Worm (Caenorhabditis elegans): Measurements from ENCODE around the gene F10E9.4.

DNA sequence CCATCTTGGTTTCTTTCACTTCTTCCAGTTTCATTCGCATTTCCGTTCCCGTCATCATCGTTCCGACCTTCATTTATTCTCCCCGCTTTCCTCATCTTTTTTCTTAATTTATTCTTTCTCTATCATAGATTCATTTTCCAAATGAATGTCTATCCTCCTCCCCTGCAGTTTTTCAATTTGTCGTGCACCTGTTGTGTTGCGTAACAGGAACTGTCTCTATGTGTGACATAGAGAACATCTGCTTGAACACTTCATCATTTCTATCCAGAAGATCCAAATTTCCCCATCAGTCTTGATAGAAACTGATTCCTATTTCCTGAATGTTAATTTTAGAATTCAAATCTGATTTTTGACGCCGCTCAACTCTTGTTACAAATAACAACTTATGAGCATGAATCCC lies 24.8 kb upstream of the F10E9.4 start:
- TF ChIP-seq fkh-2 (tag; optimal IDR thresholded peaks at IDR 0.05): no peak
- TF ChIP-seq ceh-9 (tag; optimal IDR thresholded peaks at IDR 0.05): no peak
- no peak for TF ChIP-seq fkh-10 (GFP tag; optimal IDR thresholded peaks at IDR 0.05)
- TF ChIP-seq pha-4 (tag; optimal IDR thresholded peaks at IDR 0.05): no peak
- TF ChIP-seq lin-39 (tag; optimal IDR thresholded peaks at IDR 0.05): no peak
- no peak for TF ChIP-seq daf-12 (tag; optimal IDR thresholded peaks at IDR 0.05)
- no peak for TF ChIP-seq nhr-67 (tag; optimal IDR thresholded peaks at IDR 0.05)
- TF ChIP-seq unc-62 (GFP tag; optimal IDR thresholded peaks at IDR 0.05): no peak

Measured in whole organism, L3 larva.